Fruit fly (Drosophila melanogaster) whole organism, embryonic: ENCODE results near the gene CG42393.

ENCODE experiments used
- ATbp ChIP-seq: fragments of 200-800 bp; sonication (Bioruptor generic); optimal IDR thresholded peaks from 2 replicates; lab custom pipeline; 2017; ENCODE audit warnings: missing biosample characterization, mild to moderate bottlenecking, missing genetic modification characterization, missing genetic modification reagents
- BEAF-32 ChIP-seq: fragments of 200-800 bp; sonication (Bioruptor generic); optimal IDR thresholded peaks from 3 replicates; lab custom pipeline; 2017; ENCODE audit warnings: missing biosample characterization, missing genetic modification characterization, mild to moderate bottlenecking, moderate library complexity, missing genetic modification reagents
- Blimp-1 ChIP-seq: fragments of 200-800 bp; sonication (Bioruptor generic); optimal IDR thresholded peaks from 3 replicates; lab custom pipeline; 2018; ENCODE audit warnings: missing biosample characterization, missing genetic modification characterization, mild to moderate bottlenecking, moderate library complexity, missing genetic modification reagents
- CG10274 ChIP-seq: fragments of 200-800 bp; sonication (Bioruptor generic); optimal IDR thresholded peaks from 3 replicates; lab custom pipeline; 2017; ENCODE audit warnings: missing biosample characterization, mild to moderate bottlenecking, missing genetic modification characterization
- CG10431 ChIP-seq: fragments of 200-800 bp; sonication (Bioruptor generic); optimal IDR thresholded peaks from 3 replicates; lab custom pipeline; 2018; ENCODE audit warnings: missing biosample characterization, mild to moderate bottlenecking, missing genetic modification characterization
- CG11723 ChIP-seq: fragments of 200-800 bp; sonication (Bioruptor generic); optimal IDR thresholded peaks from 2 replicates; lab custom pipeline; 2017; ENCODE audit warnings: missing biosample characterization, mild to moderate bottlenecking, missing genetic modification characterization
- CG12942 ChIP-seq: fragments of 200-800 bp; sonication (Bioruptor generic); optimal IDR thresholded peaks from 3 replicates; lab custom pipeline; 2016; ENCODE audit warnings: missing biosample characterization, missing genetic modification characterization
- CG13775 ChIP-seq: fragments of 200-800 bp; sonication (Bioruptor generic); optimal IDR thresholded peaks from 3 replicates; lab custom pipeline; 2017; ENCODE audit warnings: missing biosample characterization, mild to moderate bottlenecking, missing genetic modification characterization
- CG14014 ChIP-seq: fragments of 200-800 bp; sonication (Bioruptor generic); IDR thresholded peaks from 2 replicates; pipeline ENCODE4 v1.3.6; 2022; ENCODE audit warnings: missing biosample characterization, missing genetic modification characterization
- CG15514 ChIP-seq: fragments of 200-800 bp; sonication (Bioruptor generic); optimal IDR thresholded peaks from 3 replicates; lab custom pipeline; 2017; ENCODE audit warnings: missing biosample characterization, missing genetic modification characterization, mild to moderate bottlenecking, moderate library complexity, missing genetic modification reagents
- CG17802 ChIP-seq: fragments of 200-800 bp; sonication (Bioruptor generic); optimal IDR thresholded peaks from 2 replicates; lab custom pipeline; 2018; ENCODE audit warnings: missing biosample characterization, mild to moderate bottlenecking, missing genetic modification characterization, moderate library complexity
- CG17912 ChIP-seq: fragments of 200-800 bp; sonication (Bioruptor generic); optimal IDR thresholded peaks from 2 replicates; lab custom pipeline; 2018; ENCODE audit warnings: missing biosample characterization, mild to moderate bottlenecking, missing genetic modification characterization
- CG2889 ChIP-seq: fragments of 200-800 bp; sonication (Bioruptor generic); IDR thresholded peaks from 3 replicates; pipeline ENCODE4 v1.3.6; 2022; ENCODE audit warnings: missing biosample characterization, missing genetic modification characterization
- CG3065 ChIP-seq: fragments of 200-800 bp; sonication (Bioruptor generic); optimal IDR thresholded peaks from 2 replicates; lab custom pipeline; 2016; ENCODE audit warnings: missing biosample characterization, missing genetic modification characterization
- CG31441 ChIP-seq: fragments of 200-800 bp; sonication (Bioruptor generic); IDR thresholded peaks from 2 replicates; pipeline ENCODE4 v1.3.6; 2022; ENCODE audit warnings: missing biosample characterization, missing genetic modification characterization
- CG3163 ChIP-seq: fragments of 200-800 bp; sonication (Bioruptor generic); optimal IDR thresholded peaks from 3 replicates; lab custom pipeline; 2016; ENCODE audit warnings: missing biosample characterization, missing genetic modification characterization
- CG7372 ChIP-seq: fragments of 200-800 bp; sonication (Bioruptor generic); IDR thresholded peaks from 2 replicates; pipeline ENCODE4 v1.3.6; 2022; ENCODE audit warnings: missing biosample characterization, missing genetic modification characterization
- CG8089 ChIP-seq: fragments of 200-800 bp; sonication (Bioruptor generic); optimal IDR thresholded peaks from 3 replicates; lab custom pipeline; 2016; ENCODE audit warnings: missing biosample characterization, missing genetic modification characterization
- CG9727 ChIP-seq: fragments of 200-800 bp; sonication (Bioruptor generic); optimal IDR thresholded peaks from 3 replicates; lab custom pipeline; 2017; ENCODE audit warnings: missing biosample characterization, mild to moderate bottlenecking, missing genetic modification characterization
- CTCF ChIP-seq: fragments of 200-800 bp; sonication (Bioruptor generic); optimal IDR thresholded peaks from 2 replicates; lab custom pipeline; 2017; ENCODE audit warnings: missing biosample characterization, mild to moderate bottlenecking, missing genetic modification characterization, moderate library complexity
- D19B ChIP-seq: fragments of 200-800 bp; sonication (Bioruptor generic); optimal IDR thresholded peaks from 2 replicates; lab custom pipeline; 2017; ENCODE audit warnings: missing biosample characterization, mild to moderate bottlenecking, missing genetic modification characterization
- Dp ChIP-seq: fragments of 200-800 bp; sonication (Bioruptor generic); optimal IDR thresholded peaks from 2 replicates; lab custom pipeline; 2018; ENCODE audit warnings: missing biosample characterization, mild to moderate bottlenecking, missing genetic modification characterization, moderate library complexity
- Dref ChIP-seq: fragments of 200-800 bp; sonication (Bioruptor generic); IDR thresholded peaks from 2 replicates; pipeline ENCODE4 v1.3.6; 2022; ENCODE audit warnings: missing biosample characterization, missing genetic modification characterization
- Ets65A ChIP-seq: fragments of 200-800 bp; sonication (Bioruptor generic); peaks from one replicate; lab custom pipeline; 2016; ENCODE audit warnings: missing biosample characterization, missing genetic modification characterization
- Gsc ChIP-seq: fragments of 200-800 bp; sonication (Bioruptor generic); IDR thresholded peaks from 2 replicates; pipeline ENCODE4 v1.3.6; 2022; ENCODE audit warnings: missing biosample characterization, missing genetic modification characterization
- H2.0 ChIP-seq: fragments of 200-800 bp; sonication (Bioruptor generic); IDR thresholded peaks from 2 replicates; pipeline ENCODE4 v1.3.6; 2022; ENCODE audit warnings: missing biosample characterization, missing genetic modification characterization
- Hsf ChIP-seq: fragments of 200-800 bp; sonication (Bioruptor generic); optimal IDR thresholded peaks from 3 replicates; lab custom pipeline; 2016; ENCODE audit warnings: missing biosample characterization, missing genetic modification characterization
- Lhr ChIP-seq: fragments of 200-800 bp; sonication (Bioruptor generic); optimal IDR thresholded peaks from 3 replicates; lab custom pipeline; 2017; ENCODE audit warnings: mild to moderate bottlenecking, missing biosample characterization, missing genetic modification reagents, missing genetic modification characterization
- Ptx1 ChIP-seq: fragments of 200-800 bp; sonication (Bioruptor generic); IDR thresholded peaks from 2 replicates; pipeline ENCODE4 v1.3.6; 2022; ENCODE audit warnings: missing biosample characterization, missing genetic modification characterization
- Trl ChIP-seq, 3 experiments: fragments of >200 bp in 2 of 3; fragments of 200-800 bp in 1 of 3; sonication (Bioruptor generic) in 1 of 3; optimal IDR thresholded peaks; 2 replicates in 1 of 3; 3 replicates in 2 of 3; lab custom pipeline; 2016 to 2017; ENCODE audit warnings: missing biosample characterization in 1 of 3, missing genetic modification characterization in 1 of 3
- Xrp1 ChIP-seq: fragments of 200-800 bp; sonication (Bioruptor generic); IDR thresholded peaks from 2 replicates; pipeline ENCODE4 v1.3.6; 2022; ENCODE audit warnings: missing biosample characterization, missing genetic modification characterization
- amos ChIP-seq: fragments of 200-800 bp; sonication (Bioruptor generic); IDR thresholded peaks from 2 replicates; pipeline ENCODE4 v1.3.6; 2022; ENCODE audit warnings: missing biosample characterization, missing genetic modification characterization; ENCODE audit not compliant: partially characterized antibody
- cas ChIP-seq: fragments of 200-800 bp; sonication (Bioruptor generic); IDR thresholded peaks from 2 replicates; pipeline ENCODE4 v1.3.6; 2022; ENCODE audit warnings: missing biosample characterization, missing genetic modification characterization
- chinmo ChIP-seq: fragments of 200-800 bp; sonication (Bioruptor generic); IDR thresholded peaks from 4 replicates; pipeline ENCODE4 v1.3.6; 2022; ENCODE audit warnings: missing biosample characterization, missing genetic modification characterization; ENCODE audit not compliant: partially characterized antibody
- dm ChIP-seq: fragments of 200-800 bp; sonication (Bioruptor generic); optimal IDR thresholded peaks from 3 replicates; lab custom pipeline; 2016; ENCODE audit warnings: missing biosample characterization, missing genetic modification characterization
- ewg ChIP-seq: fragments of 200-800 bp; sonication (Bioruptor generic); optimal IDR thresholded peaks from 3 replicates; lab custom pipeline; 2017; ENCODE audit warnings: mild to moderate bottlenecking, missing biosample characterization, missing genetic modification reagents, missing genetic modification characterization
- fd3F ChIP-seq: fragments of 200-800 bp; sonication (Bioruptor generic); optimal IDR thresholded peaks from 2 replicates; lab custom pipeline; 2018; ENCODE audit warnings: missing biosample characterization, mild to moderate bottlenecking, missing genetic modification characterization, moderate library complexity
- gsb-n ChIP-seq: fragments of 200-800 bp; sonication (Bioruptor generic); optimal IDR thresholded peaks from 3 replicates; lab custom pipeline; 2018; ENCODE audit warnings: missing biosample characterization, mild to moderate bottlenecking, missing genetic modification characterization
- ham ChIP-seq: fragments of 200-800 bp; sonication (Bioruptor generic); IDR thresholded peaks from 2 replicates; pipeline ENCODE4 v1.3.6; 2022; ENCODE audit warnings: missing biosample characterization, missing genetic modification characterization
- hth ChIP-seq: fragments of >200 bp; optimal IDR thresholded peaks from 2 replicates; lab custom pipeline; 2017; ENCODE audit warnings: inconsistent platforms
- inv ChIP-seq: fragments of 200-800 bp; sonication (Bioruptor generic); IDR thresholded peaks from 2 replicates; pipeline ENCODE4 v1.3.6; 2022; ENCODE audit warnings: missing biosample characterization, missing genetic modification characterization; ENCODE audit not compliant: partially characterized antibody
- pan ChIP-seq, 4 experiments: fragments of >200 bp in 3 of 4; fragments of 200-800 bp in 1 of 4; sonication (Bioruptor generic) in 1 of 4; optimal IDR thresholded peaks in 3 of 4; IDR thresholded peaks in 1 of 4; 2 replicates each; pipeline versions ENCODE4 v1.3.6 to Lab custom; 2017 to 2022; ENCODE audit warnings: missing biosample characterization in 2 of 4, missing genetic modification characterization in 2 of 4, mixed read lengths in 1 of 4
- repo ChIP-seq: fragments of 200-800 bp; sonication (Bioruptor generic); optimal IDR thresholded peaks from 2 replicates; lab custom pipeline; 2016; ENCODE audit warnings: missing biosample characterization, missing genetic modification characterization
- rib ChIP-seq: fragments of 200-800 bp; sonication (Bioruptor generic); IDR thresholded peaks from 2 replicates; pipeline ENCODE4 v1.3.6; 2022; ENCODE audit warnings: missing biosample characterization, missing genetic modification characterization
- tio ChIP-seq: fragments of 200-800 bp; sonication (Bioruptor generic); optimal IDR thresholded peaks from 2 replicates; lab custom pipeline; 2017; ENCODE audit warnings: missing biosample characterization, missing genetic modification characterization, inconsistent platforms
- zen ChIP-seq: fragments of 200-800 bp; sonication (Bioruptor generic); optimal IDR thresholded peaks from 3 replicates; lab custom pipeline; 2018; ENCODE audit warnings: missing biosample characterization, mild to moderate bottlenecking, missing genetic modification characterization, moderate library complexity
- zen2 ChIP-seq: fragments of 200-800 bp; sonication (Bioruptor generic); IDR thresholded peaks from 3 replicates; pipeline ENCODE4 v1.3.6; 2022; ENCODE audit warnings: missing biosample characterization, missing genetic modification characterization; ENCODE audit not compliant: partially characterized antibody

CG42393 gene

dm6 chr3L:18044333-18045043 is 2.0 kb downstream of the CG42393 start:
- TF ChIP-seq BEAF-32 (GFP tag; lab: Kevin White, UChicago) (no peak), Blimp-1 (GFP tag; lab: Kevin White, UChicago) (peak; percentile 32), inv (0 out of 2 replicates have a peak, but pooled peaks have one; percentile 15), CG7372 (GFP tag; lab: Robert Waterston, UW) (peak; percentile 60)

DNA sequence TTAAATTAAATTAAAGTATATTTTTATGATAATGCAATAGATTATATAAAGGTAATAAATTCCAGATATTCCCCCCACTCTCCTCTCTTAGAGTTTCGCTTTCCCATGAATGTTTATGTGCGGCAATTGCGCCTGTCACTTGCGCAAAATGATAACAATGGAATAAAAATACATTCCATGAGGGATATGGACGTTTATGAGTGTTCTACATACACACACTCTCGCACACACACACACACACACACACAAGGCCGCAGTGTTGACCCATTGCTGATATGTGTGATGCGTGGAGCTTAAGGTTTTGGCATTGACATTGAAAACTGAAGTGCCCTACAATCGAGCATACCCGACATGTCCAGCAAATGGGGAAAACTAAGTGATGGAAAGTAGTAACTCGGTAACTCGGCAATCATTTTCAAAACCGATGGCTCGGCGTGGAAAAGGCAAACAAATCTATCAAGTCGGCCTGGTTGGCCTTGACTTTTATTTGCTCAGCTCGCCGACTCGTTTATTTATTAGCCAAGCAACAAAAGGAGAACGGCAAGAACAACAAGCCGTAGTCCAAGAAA is 4.1 kb downstream of the CG42393 start:
- TF ChIP-seq Ets65A (GFP tag; lab: Kevin White, UChicago), result peak; percentile 59
- TF ChIP-seq zen (tag; lab: Kevin White, UChicago), result no peak
- no peak for TF ChIP-seq fd3F (GFP tag; lab: Kevin White, UChicago)
- no peak for TF ChIP-seq CG17802 (tag; lab: Kevin White, UChicago)
- no peak for TF ChIP-seq pan (optimal IDR thresholded peaks at IDR 0.05; lab: Kevin White, UChicago)
- TF ChIP-seq pan (GFP tag; optimal IDR thresholded peaks at IDR 0.05 in 1 of 2, IDR thresholded peaks at IDR 0.05 in 1 of 2), result no peak
- no peak for TF ChIP-seq repo (GFP tag; lab: Kevin White, UChicago)
- no peak for TF ChIP-seq CG3065 (GFP tag; lab: Kevin White, UChicago)
- TF ChIP-seq tio, result no peak
- TF ChIP-seq Trl (optimal IDR thresholded peaks at IDR 0.05; lab: Kevin White, UChicago), result no peak
- TF ChIP-seq Trl (GFP tag; optimal IDR thresholded peaks at IDR 0.05; lab: Kevin White, UChicago), result no peak
- TF ChIP-seq CG9727, result no peak
- no peak for TF ChIP-seq CTCF (GFP tag; lab: Kevin White, UChicago)
- no peak for TF ChIP-seq CG8089 (GFP tag; lab: Kevin White, UChicago)
- TF ChIP-seq ewg (GFP tag; lab: Kevin White, UChicago), result no peak
- TF ChIP-seq CG10274 (GFP tag; lab: Kevin White, UChicago), result peak; percentile 68
- TF ChIP-seq Ptx1 (GFP tag; lab: Robert Waterston, UW), result no peak
- no peak for TF ChIP-seq Hsf (GFP tag; lab: Kevin White, UChicago)
- TF ChIP-seq hth (lab: Kevin White, UChicago), result no peak
- TF ChIP-seq CG12942 (GFP tag; lab: Kevin White, UChicago), result no peak
- TF ChIP-seq dm (GFP tag; lab: Kevin White, UChicago), result no peak
- TF ChIP-seq ham (GFP tag; lab: Robert Waterston, UW), result 0 out of 2 replicates have a peak, but pooled peaks have one; percentile 8
- no peak for TF ChIP-seq inv
- TF ChIP-seq CG3163 (GFP tag; lab: Kevin White, UChicago), result no peak
- TF ChIP-seq H2.0 (GFP tag; lab: Robert Waterston, UW), result no peak
- no peak for TF ChIP-seq CG17912 (GFP tag; lab: Kevin White, UChicago)
- TF ChIP-seq Dp (GFP tag; lab: Kevin White, UChicago), result no peak
- no peak for TF ChIP-seq amos (GFP tag; lab: Robert Waterston, UW)
- no peak for TF ChIP-seq chinmo (GFP tag; lab: Robert Waterston, UW)
- no peak for TF ChIP-seq rib (GFP tag; lab: Robert Waterston, UW)
- TF ChIP-seq CG11723 (GFP tag; lab: Kevin White, UChicago), result no peak
- peak; percentile 21 for TF ChIP-seq D19B
- no peak for TF ChIP-seq zen2 (GFP tag; lab: Robert Waterston, UW)
- no peak for TF ChIP-seq CG15514 (GFP tag; lab: Kevin White, UChicago)
- no peak for TF ChIP-seq Lhr
- no peak for TF ChIP-seq CG14014 (GFP tag; lab: Robert Waterston, UW)
- TF ChIP-seq Gsc (GFP tag; lab: Robert Waterston, UW), result no peak
- TF ChIP-seq Xrp1 (GFP tag; lab: Robert Waterston, UW), result no peak
- no peak for TF ChIP-seq CG10431 (GFP tag; lab: Kevin White, UChicago)
- TF ChIP-seq cas, result no peak
- no peak for TF ChIP-seq CG2889
- no peak for TF ChIP-seq Dref
- no peak for TF ChIP-seq CG31441
- no peak for TF ChIP-seq CG13775
- no peak for TF ChIP-seq gsb-n (tag; lab: Kevin White, UChicago)
- TF ChIP-seq ATbp (GFP tag; lab: Kevin White, UChicago), result no peak
